Fruit fly (Drosophila melanogaster) whole organism: ENCODE measurements around the gene CG15147.

Experiments used
- CG8478 ChIP-seq: fragments of >200 bp; optimal IDR thresholded peaks from 2 replicates; lab custom pipeline; 2018; ENCODE audit warnings: inconsistent platforms
- Dll ChIP-seq: fragments of >200 bp; optimal IDR thresholded peaks from 2 replicates; lab custom pipeline; 2017
- pan ChIP-seq: fragments of >200 bp; optimal IDR thresholded peaks from 2 replicates; lab custom pipeline; 2017
- psq ChIP-seq: fragments of >200 bp; optimal IDR thresholded peaks from 2 replicates; lab custom pipeline; 2017
- usp ChIP-seq: fragments of >200 bp; optimal IDR thresholded peaks from 2 replicates; lab custom pipeline; 2017; ENCODE audit warnings: missing biosample characterization, missing genetic modification characterization, mixed read lengths

DNA sequence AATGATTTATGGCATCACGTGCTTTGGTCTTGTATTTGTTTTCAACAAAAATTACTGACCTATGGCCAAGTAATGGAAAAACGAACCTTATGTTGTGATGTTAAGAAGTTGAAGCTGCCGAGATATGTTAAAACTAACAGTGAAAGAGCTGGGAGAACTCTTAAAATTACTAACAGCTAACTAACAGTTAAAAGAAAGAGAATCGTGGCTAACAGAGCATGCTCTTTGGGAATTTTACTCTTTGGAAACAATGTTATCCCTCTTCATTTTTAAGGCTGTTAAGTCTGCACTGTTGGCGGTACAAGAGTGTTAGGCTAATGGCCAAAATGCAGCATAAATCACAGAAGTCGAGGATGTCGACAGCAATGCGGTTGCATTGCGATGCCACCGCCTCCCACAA lies 5.0 kb downstream of the CG15147 start:
- TF ChIP-seq CG8478 (lab: Kevin White, UChicago) (no peak), usp (GFP tag; lab: Kevin White, UChicago) (no peak), pan (lab: Kevin White, UChicago) (no peak), Dll (lab: Kevin White, UChicago) (no peak), psq (no peak)
